Fruit fly (Drosophila melanogaster) whole organism, prepupa: ENCODE results near the gene slow.
A peak's percentile ranks its signal among the peaks of the same experiment; 100 is the strongest.

ENCODE experiments used
- Blimp-1 ChIP-seq: fragments of 200-800 bp; sonication (Bioruptor generic); optimal IDR thresholded peaks from 3 replicates; lab custom pipeline; 2017; ENCODE audit warnings: missing biosample characterization, missing genetic modification characterization, mild to moderate bottlenecking, moderate library complexity, missing genetic modification reagents
- CG10631 ChIP-seq: fragments of 200-800 bp; sonication (Bioruptor generic); optimal IDR thresholded peaks from 2 replicates; lab custom pipeline; 2016; ENCODE audit warnings: missing biosample characterization, missing genetic modification characterization
- CG10669 ChIP-seq: fragments of 200-800 bp; sonication (Bioruptor generic); optimal IDR thresholded peaks from 3 replicates; lab custom pipeline; 2018; ENCODE audit warnings: missing biosample characterization, mild to moderate bottlenecking, missing genetic modification characterization, moderate library complexity
- CG11294 ChIP-seq: fragments of 200-800 bp; sonication (Bioruptor generic); IDR thresholded peaks from 2 replicates; pipeline ENCODE4 v1.3.6; 2022; ENCODE audit warnings: missing biosample characterization, missing genetic modification characterization
- CG11902 ChIP-seq: fragments of 200-800 bp; sonication (Bioruptor generic); optimal IDR thresholded peaks from 3 replicates; lab custom pipeline; 2016; ENCODE audit warnings: missing biosample characterization, missing genetic modification characterization
- CG1621 ChIP-seq: fragments of 200-800 bp; sonication (Bioruptor generic); optimal IDR thresholded peaks from 3 replicates; lab custom pipeline; 2018; ENCODE audit warnings: missing biosample characterization, mild to moderate bottlenecking, missing genetic modification characterization
- CG16779 ChIP-seq: fragments of 200-800 bp; sonication (Bioruptor generic); optimal IDR thresholded peaks from 3 replicates; lab custom pipeline; 2017; ENCODE audit warnings: missing biosample characterization, mild to moderate bottlenecking, missing genetic modification characterization
- CG31627 ChIP-seq: fragments of 200-800 bp; sonication (Bioruptor generic); optimal IDR thresholded peaks from 3 replicates; lab custom pipeline; 2016; ENCODE audit warnings: missing biosample characterization, missing genetic modification characterization
- CG32006 ChIP-seq: fragments of 200-800 bp; sonication (Bioruptor generic); optimal IDR thresholded peaks from 3 replicates; lab custom pipeline; 2017; ENCODE audit warnings: missing biosample characterization, mild to moderate bottlenecking, missing genetic modification characterization
- CG4318 ChIP-seq: fragments of 200-800 bp; sonication (Bioruptor generic); optimal IDR thresholded peaks from 3 replicates; lab custom pipeline; 2017; ENCODE audit warnings: missing biosample characterization, mild to moderate bottlenecking, missing genetic modification characterization
- CG6276 ChIP-seq: fragments of 200-800 bp; sonication (Bioruptor generic); optimal IDR thresholded peaks from 2 replicates; lab custom pipeline; 2017; ENCODE audit warnings: missing biosample characterization, mild to moderate bottlenecking, missing genetic modification characterization
- CG6792 ChIP-seq: fragments of 200-800 bp; sonication (Bioruptor generic); optimal IDR thresholded peaks from 3 replicates; lab custom pipeline; 2016; ENCODE audit warnings: missing biosample characterization, missing genetic modification characterization
- CG6808 ChIP-seq: fragments of 200-800 bp; sonication (Bioruptor generic); optimal IDR thresholded peaks from 3 replicates; lab custom pipeline; 2017; ENCODE audit warnings: missing biosample characterization, missing genetic modification characterization, mild to moderate bottlenecking, moderate library complexity, missing genetic modification reagents
- CG7368 ChIP-seq: fragments of 200-800 bp; sonication (Bioruptor generic); optimal IDR thresholded peaks from 3 replicates; lab custom pipeline; 2016; ENCODE audit warnings: missing biosample characterization, missing genetic modification characterization
- CG8119 ChIP-seq: fragments of 200-800 bp; sonication (Bioruptor generic); IDR thresholded peaks from 3 replicates; pipeline ENCODE4 v1.3.6; 2022; ENCODE audit warnings: missing biosample characterization, missing genetic modification characterization
- CG8632 ChIP-seq: fragments of 200-800 bp; sonication (Bioruptor generic); optimal IDR thresholded peaks from 3 replicates; lab custom pipeline; 2016; ENCODE audit warnings: missing biosample characterization, missing genetic modification characterization
- Eip75B ChIP-seq: fragments of 200-800 bp; sonication (Bioruptor generic); optimal IDR thresholded peaks from 3 replicates; lab custom pipeline; 2016; ENCODE audit warnings: missing biosample characterization, missing genetic modification characterization
- Eip78C ChIP-seq: fragments of 200-800 bp; sonication (Bioruptor generic); peaks from one replicate; lab custom pipeline; 2016; ENCODE audit warnings: missing biosample characterization, missing genetic modification characterization
- Eip93F ChIP-seq: fragments of 200-800 bp; sonication (Bioruptor generic); optimal IDR thresholded peaks from 2 replicates; lab custom pipeline; 2016; ENCODE audit warnings: missing biosample characterization, mild to moderate bottlenecking, missing genetic modification characterization
- Ets21C ChIP-seq: fragments of 200-800 bp; sonication (Bioruptor generic); optimal IDR thresholded peaks from 3 replicates; lab custom pipeline; 2016; ENCODE audit warnings: missing biosample characterization, missing genetic modification characterization
- Gug ChIP-seq: fragments of 200-800 bp; sonication (Bioruptor generic); IDR thresholded peaks from 2 replicates; pipeline ENCODE4 v1.3.6; 2022; ENCODE audit warnings: missing biosample characterization, missing genetic modification characterization
- Hr38 ChIP-seq: sonication (Bioruptor generic); optimal IDR thresholded peaks from 2 replicates; lab custom pipeline; 2016; ENCODE audit warnings: missing biosample characterization, missing genetic modification characterization
- Hr39 ChIP-seq: fragments of 200-800 bp; sonication (Bioruptor generic); optimal IDR thresholded peaks from 2 replicates; lab custom pipeline; 2016; ENCODE audit warnings: missing biosample characterization, missing genetic modification characterization
- Lpt ChIP-seq: fragments of 200-800 bp; sonication (Bioruptor generic); optimal IDR thresholded peaks from 3 replicates; lab custom pipeline; 2016; ENCODE audit warnings: missing biosample characterization, missing genetic modification characterization
- Met ChIP-seq: fragments of 200-800 bp; sonication (Bioruptor generic); optimal IDR thresholded peaks from 3 replicates; lab custom pipeline; 2016; ENCODE audit warnings: missing biosample characterization, missing genetic modification characterization
- OdsH ChIP-seq: fragments of 200-800 bp; sonication (Bioruptor generic); optimal IDR thresholded peaks from 3 replicates; lab custom pipeline; 2016; ENCODE audit warnings: missing biosample characterization, missing genetic modification characterization
- Smox ChIP-seq: fragments of 200-800 bp; sonication (Bioruptor generic); optimal IDR thresholded peaks from 3 replicates; lab custom pipeline; 2016; ENCODE audit warnings: missing biosample characterization, missing genetic modification characterization
- Sox14 ChIP-seq: fragments of 200-800 bp; sonication (Bioruptor generic); optimal IDR thresholded peaks from 3 replicates; lab custom pipeline; 2016; ENCODE audit warnings: missing biosample characterization, missing genetic modification characterization
- Sox15 ChIP-seq: fragments of 200-800 bp; sonication (Bioruptor generic); optimal IDR thresholded peaks from 3 replicates; lab custom pipeline; 2016; ENCODE audit warnings: missing biosample characterization, missing genetic modification characterization
- achi ChIP-seq: fragments of 200-800 bp; sonication (Bioruptor generic); optimal IDR thresholded peaks from 3 replicates; lab custom pipeline; 2016; ENCODE audit warnings: missing biosample characterization, missing genetic modification characterization
- acj6 ChIP-seq: fragments of 200-800 bp; sonication (Bioruptor generic); optimal IDR thresholded peaks from 3 replicates; lab custom pipeline; 2016; ENCODE audit warnings: missing biosample characterization, missing genetic modification characterization
- cyc ChIP-seq: fragments of 200-800 bp; sonication (Bioruptor generic); optimal IDR thresholded peaks from 3 replicates; lab custom pipeline; 2016; ENCODE audit warnings: missing biosample characterization, missing genetic modification characterization
- dac ChIP-seq: fragments of 200-800 bp; sonication (Bioruptor generic); optimal IDR thresholded peaks from 2 replicates; lab custom pipeline; 2017; ENCODE audit warnings: missing biosample characterization, mild to moderate bottlenecking, missing genetic modification characterization
- dsx ChIP-seq: fragments of 200-800 bp; optimal IDR thresholded peaks from 3 replicates; lab custom pipeline; 2019; ENCODE audit warnings: missing biosample characterization, mild to moderate bottlenecking, missing genetic modification characterization, moderate library complexity; ENCODE audit not compliant: poor library complexity, severe bottlenecking
- eg ChIP-seq: fragments of 200-800 bp; sonication (Bioruptor generic); IDR thresholded peaks from 3 replicates; pipeline ENCODE4 v1.3.6; 2022; ENCODE audit warnings: missing biosample characterization, missing genetic modification characterization
- esn ChIP-seq: fragments of 200-800 bp; sonication (Bioruptor generic); optimal IDR thresholded peaks from 2 replicates; lab custom pipeline; 2016; ENCODE audit warnings: missing biosample characterization, mild to moderate bottlenecking, missing genetic modification characterization, moderate library complexity
- fd59A ChIP-seq: fragments of 200-800 bp; sonication (Bioruptor generic); optimal IDR thresholded peaks from 2 replicates; lab custom pipeline; 2017; ENCODE audit warnings: missing biosample characterization, mild to moderate bottlenecking, missing genetic modification characterization, missing genetic modification reagents
- fd85E ChIP-seq: fragments of 200-800 bp; sonication (Bioruptor generic); optimal IDR thresholded peaks from 3 replicates; lab custom pipeline; 2016; ENCODE audit warnings: missing biosample characterization, missing genetic modification characterization
- fkh ChIP-seq: fragments of 200-800 bp; sonication (Bioruptor generic); optimal IDR thresholded peaks from 3 replicates; lab custom pipeline; 2017; ENCODE audit warnings: missing biosample characterization, mild to moderate bottlenecking, missing genetic modification characterization, moderate library complexity
- lz ChIP-seq: fragments of 200-800 bp; sonication (Bioruptor generic); optimal IDR thresholded peaks from 3 replicates; lab custom pipeline; 2016; ENCODE audit warnings: missing biosample characterization, missing genetic modification characterization
- net ChIP-seq: fragments of 200-800 bp; sonication (Bioruptor generic); optimal IDR thresholded peaks from 3 replicates; lab custom pipeline; 2016; ENCODE audit warnings: missing biosample characterization, missing genetic modification characterization
- pdm3 ChIP-seq: fragments of 200-800 bp; sonication (Bioruptor generic); optimal IDR thresholded peaks from 3 replicates; lab custom pipeline; 2016; ENCODE audit warnings: missing biosample characterization, missing genetic modification characterization
- salr ChIP-seq, 2 experiments: fragments of 200-800 bp; sonication (Bioruptor generic); optimal IDR thresholded peaks; 3 replicates each; lab custom pipeline; 2016 to 2018; ENCODE audit warnings: missing biosample characterization in 2 of 2, missing genetic modification characterization in 2 of 2, mild to moderate bottlenecking in 1 of 2
- spab ChIP-seq: fragments of 200-800 bp; sonication (Bioruptor generic); optimal IDR thresholded peaks from 2 replicates; lab custom pipeline; 2017; ENCODE audit warnings: missing biosample characterization, mild to moderate bottlenecking, missing genetic modification characterization, missing genetic modification reagents
- ss ChIP-seq, 2 experiments: fragments of 200-800 bp; sonication (Bioruptor generic); optimal IDR thresholded peaks; 2 replicates in 1 of 2; 3 replicates in 1 of 2; lab custom pipeline; 2017 to 2018; ENCODE audit warnings: mild to moderate bottlenecking in 2 of 2, missing biosample characterization in 2 of 2, missing genetic modification characterization in 2 of 2, moderate library complexity in 1 of 2
- svp ChIP-seq: fragments of 200-800 bp; sonication (Bioruptor generic); peaks from one replicate; lab custom pipeline; 2016; ENCODE audit warnings: missing biosample characterization, missing genetic modification characterization
- topi ChIP-seq: fragments of 200-800 bp; sonication (Bioruptor generic); optimal IDR thresholded peaks from 3 replicates; lab custom pipeline; 2016; ENCODE audit warnings: missing biosample characterization, missing genetic modification characterization
- vri ChIP-seq: fragments of 200-800 bp; sonication (Bioruptor generic); optimal IDR thresholded peaks from 3 replicates; lab custom pipeline; 2016; ENCODE audit warnings: missing biosample characterization, mild to moderate bottlenecking, missing genetic modification characterization

The slow gene

dm6 chr3L:4389104-4389503 is 4.9 kb downstream of the slow start (continued):
- TF ChIP-seq CG8632 (no peak), CG16779 (tag; lab: Kevin White, UChicago) (no peak), lz (GFP tag; lab: Kevin White, UChicago) (peak; percentile 16), Hr38 (GFP tag; lab: Kevin White, UChicago) (no peak), CG7368 (GFP tag; lab: Kevin White, UChicago) (no peak), Eip78C (GFP tag; lab: Kevin White, UChicago) (peak; percentile 62), CG1621 (tag; lab: Kevin White, UChicago) (no peak), fd59A (no peak), CG10631 (GFP tag; lab: Kevin White, UChicago) (no peak), pdm3 (no peak), Blimp-1 (GFP tag; lab: Kevin White, UChicago) (no peak), net (GFP tag; lab: Kevin White, UChicago) (no peak), CG4318 (no peak), CG11902 (GFP tag; lab: Kevin White, UChicago) (no peak), Smox (GFP tag; lab: Kevin White, UChicago) (peak; percentile 30), CG32006 (GFP tag; lab: Kevin White, UChicago) (no peak), dac (no peak), CG6276 (GFP tag; lab: Kevin White, UChicago) (no peak), esn (GFP tag; lab: Kevin White, UChicago) (peak; percentile 38), Eip93F (no peak), spab (GFP tag; lab: Kevin White, UChicago) (no peak), Sox14 (GFP tag; lab: Kevin White, UChicago) (no peak), fkh (no peak), vri (GFP tag; lab: Kevin White, UChicago) (no peak), Gug (GFP tag; lab: Robert Waterston, UW) (no peak), cyc (GFP tag; lab: Kevin White, UChicago) (peak; percentile 37), OdsH (GFP tag; lab: Kevin White, UChicago) (no peak), Sox15 (GFP tag; lab: Kevin White, UChicago) (no peak), CG11294 (GFP tag; lab: Robert Waterston, UW) (no peak), svp (GFP tag; lab: Kevin White, UChicago) (peak; percentile 72), salr (GFP tag; optimal IDR thresholded peaks at IDR 0.05; lab: Kevin White, UChicago) (no peak), CG6808 (GFP tag; lab: Kevin White, UChicago) (no peak), Eip75B (no peak), topi (GFP tag; lab: Kevin White, UChicago) (peak; percentile 54), CG8119 (no peak), acj6 (GFP tag; lab: Kevin White, UChicago) (no peak), ss (GFP tag; optimal IDR thresholded peaks at IDR 0.05; lab: Kevin White, UChicago) (no peak), Met (peak; percentile 53), achi (GFP tag; lab: Kevin White, UChicago) (no peak), dsx (GFP tag; lab: Kevin White, UChicago) (no peak), Ets21C (GFP tag; lab: Kevin White, UChicago) (no peak)

dm6 chr3L:4392851-4393250 is 8.6 kb downstream of the slow start:
- TF ChIP-seq spab (GFP tag; lab: Kevin White, UChicago) (no peak), Hr39 (GFP tag; lab: Kevin White, UChicago) (no peak), CG4318 (peak; percentile 15), pdm3 (peak; percentile 48), CG11902 (GFP tag; lab: Kevin White, UChicago) (no peak), eg (peak; percentile 89), CG6276 (GFP tag; lab: Kevin White, UChicago) (peak; percentile 78), Eip93F (no peak), CG10669 (GFP tag; lab: Kevin White, UChicago) (no peak), fd85E (GFP tag; lab: Kevin White, UChicago) (no peak), net (GFP tag; lab: Kevin White, UChicago) (peak; percentile 18), Eip75B (no peak), CG11294 (GFP tag; lab: Robert Waterston, UW) (peak; percentile 63; the same call in 1 of the 2 replicates), CG31627 (GFP tag; lab: Kevin White, UChicago) (no peak), CG32006 (GFP tag; lab: Kevin White, UChicago) (peak; percentile 60), cyc (GFP tag; lab: Kevin White, UChicago) (no peak), topi (GFP tag; lab: Kevin White, UChicago) (no peak), OdsH (GFP tag; lab: Kevin White, UChicago) (peak; percentile 6), Smox (GFP tag; lab: Kevin White, UChicago) (no peak), svp (GFP tag; lab: Kevin White, UChicago) (no peak), ss (GFP tag; optimal IDR thresholded peaks at IDR 0.05; lab: Kevin White, UChicago) (no peak), CG1621 (tag; lab: Kevin White, UChicago) (no peak), Gug (GFP tag; lab: Robert Waterston, UW) (peak; percentile 65; the same call in 1 of the 2 replicates), CG8632 (no peak), Sox15 (GFP tag; lab: Kevin White, UChicago) (no peak), Blimp-1 (GFP tag; lab: Kevin White, UChicago) (no peak), Sox14 (GFP tag; lab: Kevin White, UChicago) (no peak), fkh (no peak), CG6792 (no peak), Lpt (GFP tag; lab: Kevin White, UChicago) (no peak)
